Fruit fly (Drosophila melanogaster) whole organism, embryonic: ENCODE data around the gene ct.

Experiments
- Ada2b ChIP-seq: fragments of 200-800 bp; sonication (Bioruptor generic); IDR thresholded peaks from 2 replicates; pipeline ENCODE4 v1.3.6; 2022; ENCODE audit warnings: missing biosample characterization, missing genetic modification characterization
- BEAF-32 ChIP-seq: fragments of 200-800 bp; sonication (Bioruptor generic); optimal IDR thresholded peaks from 3 replicates; lab custom pipeline; 2017; ENCODE audit warnings: missing biosample characterization, missing genetic modification characterization, mild to moderate bottlenecking, moderate library complexity, missing genetic modification reagents
- Bdp1 ChIP-seq: fragments of 200-800 bp; sonication (Bioruptor generic); optimal IDR thresholded peaks from 3 replicates; lab custom pipeline; 2016; ENCODE audit warnings: missing biosample characterization, missing genetic modification characterization
- CG1024 ChIP-seq: fragments of 200-800 bp; sonication (Bioruptor generic); IDR thresholded peaks from 2 replicates; pipeline ENCODE4 v1.3.6; 2022; ENCODE audit warnings: missing biosample characterization, missing genetic modification characterization
- CG11504 ChIP-seq: fragments of 200-800 bp; sonication (Bioruptor generic); optimal IDR thresholded peaks from 3 replicates; lab custom pipeline; 2019; ENCODE audit warnings: missing biosample characterization, mild to moderate bottlenecking, missing genetic modification characterization, moderate library complexity
- CG11696 ChIP-seq: fragments of 200-800 bp; sonication (Bioruptor generic); IDR thresholded peaks from 2 replicates; pipeline ENCODE4 v1.3.6; 2022; ENCODE audit warnings: missing biosample characterization, missing genetic modification characterization
- CG12769 ChIP-seq: fragments of 200-800 bp; sonication (Bioruptor generic); optimal IDR thresholded peaks from 2 replicates; lab custom pipeline; 2019; ENCODE audit warnings: missing biosample characterization, mild to moderate bottlenecking, missing genetic modification characterization, moderate library complexity
- CG14860 ChIP-seq: fragments of 200-800 bp; sonication (Bioruptor generic); IDR thresholded peaks from 3 replicates; pipeline ENCODE4 v1.3.6; 2022; ENCODE audit warnings: missing biosample characterization, missing genetic modification characterization; ENCODE audit not compliant: partially characterized antibody
- CG15073 ChIP-seq: fragments of 200-800 bp; sonication (Bioruptor generic); optimal IDR thresholded peaks from 2 replicates; lab custom pipeline; 2016; ENCODE audit warnings: missing biosample characterization, missing genetic modification characterization
- CG17328 ChIP-seq: fragments of 200-800 bp; sonication (Bioruptor generic); IDR thresholded peaks from 2 replicates; pipeline ENCODE4 v1.3.6; 2022; ENCODE audit warnings: missing biosample characterization, missing genetic modification characterization
- CG17568 ChIP-seq: fragments of 200-800 bp; sonication (Bioruptor generic); optimal IDR thresholded peaks from 2 replicates; lab custom pipeline; 2018; ENCODE audit warnings: missing biosample characterization, mild to moderate bottlenecking, missing genetic modification characterization, moderate library complexity
- CG1792 ChIP-seq: fragments of 200-800 bp; sonication (Bioruptor generic); optimal IDR thresholded peaks from 2 replicates; lab custom pipeline; 2016; ENCODE audit warnings: missing biosample characterization, missing genetic modification characterization
- CG2875 ChIP-seq: fragments of 200-800 bp; sonication (Bioruptor generic); optimal IDR thresholded peaks from 2 replicates; lab custom pipeline; 2017; ENCODE audit warnings: missing biosample characterization, mild to moderate bottlenecking, missing genetic modification characterization, missing genetic modification reagents
- CG31365 ChIP-seq: fragments of 200-800 bp; sonication (Bioruptor generic); optimal IDR thresholded peaks from 2 replicates; lab custom pipeline; 2018; ENCODE audit warnings: missing biosample characterization, mild to moderate bottlenecking, missing genetic modification characterization
- CG31441 ChIP-seq: fragments of 200-800 bp; sonication (Bioruptor generic); IDR thresholded peaks from 2 replicates; pipeline ENCODE4 v1.3.6; 2022; ENCODE audit warnings: missing biosample characterization, missing genetic modification characterization
- CG42726 ChIP-seq: fragments of 200-800 bp; sonication (Bioruptor generic); IDR thresholded peaks from 2 replicates; pipeline ENCODE4 v1.3.6; 2022; ENCODE audit warnings: missing biosample characterization, missing genetic modification characterization; ENCODE audit not compliant: partially characterized antibody
- CG43689 ChIP-seq: fragments of 200-800 bp; sonication (Bioruptor generic); IDR thresholded peaks from 2 replicates; pipeline ENCODE4 v1.3.6; 2022; ENCODE audit warnings: missing biosample characterization, missing genetic modification characterization
- CG4730 ChIP-seq: fragments of 200-800 bp; sonication (Bioruptor generic); IDR thresholded peaks from 2 replicates; pipeline ENCODE4 v1.3.6; 2022; ENCODE audit warnings: missing biosample characterization, missing genetic modification characterization
- CG5180 ChIP-seq: fragments of 200-800 bp; sonication (Bioruptor generic); optimal IDR thresholded peaks from 3 replicates; lab custom pipeline; 2017; ENCODE audit warnings: missing biosample characterization, missing genetic modification characterization, mild to moderate bottlenecking, moderate library complexity, missing genetic modification reagents
- CG7786 ChIP-seq: fragments of 200-800 bp; sonication (Bioruptor generic); optimal IDR thresholded peaks from 2 replicates; lab custom pipeline; 2016; ENCODE audit warnings: missing biosample characterization, missing genetic modification characterization
- CG8290 ChIP-seq, 3 experiments: fragments of 200-800 bp; sonication (Bioruptor generic); optimal IDR thresholded peaks; 2 replicates each; lab custom pipeline; 2016 to 2019; ENCODE audit warnings: missing biosample characterization in 3 of 3, missing genetic modification characterization in 3 of 3, mild to moderate bottlenecking in 2 of 3, moderate library complexity in 1 of 3
- CG9215 ChIP-seq: fragments of 200-800 bp; sonication (Bioruptor generic); IDR thresholded peaks from 2 replicates; pipeline ENCODE4 v1.3.6; 2022; ENCODE audit warnings: missing biosample characterization, missing genetic modification characterization
- Drgx ChIP-seq: fragments of 200-800 bp; sonication (Bioruptor generic); IDR thresholded peaks from 2 replicates; pipeline ENCODE4 v1.3.6; 2022; ENCODE audit warnings: missing biosample characterization, missing genetic modification characterization
- E2f1 ChIP-seq: fragments of 200-800 bp; sonication (Bioruptor generic); IDR thresholded peaks from 2 replicates; pipeline ENCODE4 v1.3.6; 2022; ENCODE audit warnings: missing biosample characterization, missing genetic modification characterization
- E2f2 ChIP-seq: fragments of 200-800 bp; sonication (Bioruptor generic); IDR thresholded peaks from 2 replicates; pipeline ENCODE4 v1.3.6; 2022; ENCODE audit warnings: missing biosample characterization, missing genetic modification characterization
- Hand ChIP-seq: fragments of 200-800 bp; sonication (Bioruptor generic); optimal IDR thresholded peaks from 2 replicates; lab custom pipeline; 2017; ENCODE audit warnings: mild to moderate bottlenecking, missing biosample characterization, missing genetic modification reagents, missing genetic modification characterization
- Hr78 ChIP-seq, 2 experiments: fragments of 200-800 bp in 1 of 2; fragments of >200 bp in 1 of 2; sonication (Bioruptor generic) in 1 of 2; optimal IDR thresholded peaks; 2 replicates each; lab custom pipeline; 2017 to 2019; ENCODE audit warnings: missing biosample characterization in 2 of 2, missing genetic modification characterization in 2 of 2, mild to moderate bottlenecking in 1 of 2, moderate library complexity in 1 of 2
- Lpt ChIP-seq: fragments of >200 bp; optimal IDR thresholded peaks from 2 replicates; lab custom pipeline; 2018; ENCODE audit warnings: missing biosample characterization, missing genetic modification characterization
- NC2β ChIP-seq: fragments of 200-800 bp; sonication (Bioruptor generic); optimal IDR thresholded peaks from 2 replicates; lab custom pipeline; 2016; ENCODE audit warnings: missing biosample characterization, missing genetic modification characterization
- NfI ChIP-seq: fragments of 200-800 bp; sonication (Bioruptor generic); optimal IDR thresholded peaks from 3 replicates; lab custom pipeline; 2018; ENCODE audit warnings: missing biosample characterization, mild to moderate bottlenecking, missing genetic modification characterization, moderate library complexity
- Poxn ChIP-seq: fragments of 200-800 bp; sonication (Bioruptor generic); IDR thresholded peaks from 2 replicates; pipeline ENCODE4 v1.3.6; 2022; ENCODE audit warnings: missing biosample characterization, missing genetic modification characterization
- Vsx1 ChIP-seq: fragments of 200-800 bp; sonication (Bioruptor generic); optimal IDR thresholded peaks from 2 replicates; lab custom pipeline; 2017; ENCODE audit warnings: missing biosample characterization, mild to moderate bottlenecking, missing genetic modification characterization, missing genetic modification reagents
- amos ChIP-seq: fragments of 200-800 bp; sonication (Bioruptor generic); IDR thresholded peaks from 2 replicates; pipeline ENCODE4 v1.3.6; 2022; ENCODE audit warnings: missing biosample characterization, missing genetic modification characterization; ENCODE audit not compliant: partially characterized antibody
- caup ChIP-seq: fragments of 200-800 bp; sonication (Bioruptor generic); optimal IDR thresholded peaks from 3 replicates; lab custom pipeline; 2017; ENCODE audit warnings: missing biosample characterization, mild to moderate bottlenecking, missing genetic modification characterization, moderate library complexity; ENCODE audit not compliant: severe bottlenecking
- cg ChIP-seq: fragments of 200-800 bp; sonication (Bioruptor generic); optimal IDR thresholded peaks from 3 replicates; lab custom pipeline; 2019; ENCODE audit warnings: missing biosample characterization, mild to moderate bottlenecking, missing genetic modification characterization, moderate library complexity
- dmrt11E ChIP-seq: fragments of 200-800 bp; sonication (Bioruptor generic); optimal IDR thresholded peaks from 3 replicates; lab custom pipeline; 2018; ENCODE audit warnings: missing biosample characterization, mild to moderate bottlenecking, missing genetic modification characterization, moderate library complexity
- grn ChIP-seq: fragments of 200-800 bp; sonication (Bioruptor generic); optimal IDR thresholded peaks from 3 replicates; lab custom pipeline; 2017; ENCODE audit warnings: missing biosample characterization, missing genetic modification characterization
- knrl ChIP-seq: fragments of 200-800 bp; sonication (Bioruptor generic); IDR thresholded peaks from 3 replicates; pipeline ENCODE4 v1.3.6; 2022; ENCODE audit warnings: missing biosample characterization, missing genetic modification characterization; ENCODE audit not compliant: partially characterized antibody
- lov ChIP-seq, 2 experiments: fragments of 200-800 bp in 1 of 2; fragments of >200 bp in 1 of 2; sonication (Bioruptor generic) in 1 of 2; IDR thresholded peaks in 1 of 2; optimal IDR thresholded peaks in 1 of 2; 2 replicates in 1 of 2; 3 replicates in 1 of 2; pipeline versions ENCODE4 v1.3.6 to Lab custom; 2017 to 2022; ENCODE audit warnings: missing biosample characterization in 1 of 2, missing genetic modification characterization in 1 of 2
- nom ChIP-seq: fragments of 200-800 bp; sonication (Bioruptor generic); optimal IDR thresholded peaks from 2 replicates; lab custom pipeline; 2017; ENCODE audit warnings: missing biosample characterization, missing genetic modification characterization, mild to moderate bottlenecking, moderate library complexity, missing genetic modification reagents
- oc ChIP-seq: fragments of 200-800 bp; sonication (Bioruptor generic); optimal IDR thresholded peaks from 2 replicates; lab custom pipeline; 2018; ENCODE audit warnings: missing biosample characterization, mild to moderate bottlenecking, missing genetic modification characterization, moderate library complexity
- otp ChIP-seq: fragments of 200-800 bp; sonication (Bioruptor generic); IDR thresholded peaks from 3 replicates; pipeline ENCODE4, ENCODE4 v1.3.6; 2022; ENCODE audit warnings: missing biosample characterization, missing genetic modification characterization
- scrt ChIP-seq: fragments of 200-800 bp; sonication (Bioruptor generic); optimal IDR thresholded peaks from 2 replicates; lab custom pipeline; 2018; ENCODE audit warnings: missing biosample characterization, mild to moderate bottlenecking, missing genetic modification characterization, moderate library complexity
- sim ChIP-seq: fragments of 200-800 bp; sonication (Bioruptor generic); IDR thresholded peaks from 2 replicates; pipeline ENCODE4 v1.3.6; 2022; ENCODE audit warnings: missing biosample characterization, missing genetic modification characterization
- so ChIP-seq: fragments of 200-800 bp; sonication (Bioruptor generic); IDR thresholded peaks from 3 replicates; pipeline ENCODE4 v1.3.6; 2022; ENCODE audit warnings: missing biosample characterization, missing genetic modification characterization
- vnd ChIP-seq: fragments of 200-800 bp; sonication (Bioruptor generic); IDR thresholded peaks from 3 replicates; pipeline ENCODE4 v1.3.6; 2022; ENCODE audit warnings: missing biosample characterization, missing genetic modification characterization; ENCODE audit not compliant: partially characterized antibody
- vvl ChIP-seq: fragments of 200-800 bp; sonication (Bioruptor generic); IDR thresholded peaks from 2 replicates; pipeline ENCODE4 v1.3.6; 2022; ENCODE audit warnings: missing biosample characterization, missing genetic modification characterization

ct gene

DNA sequence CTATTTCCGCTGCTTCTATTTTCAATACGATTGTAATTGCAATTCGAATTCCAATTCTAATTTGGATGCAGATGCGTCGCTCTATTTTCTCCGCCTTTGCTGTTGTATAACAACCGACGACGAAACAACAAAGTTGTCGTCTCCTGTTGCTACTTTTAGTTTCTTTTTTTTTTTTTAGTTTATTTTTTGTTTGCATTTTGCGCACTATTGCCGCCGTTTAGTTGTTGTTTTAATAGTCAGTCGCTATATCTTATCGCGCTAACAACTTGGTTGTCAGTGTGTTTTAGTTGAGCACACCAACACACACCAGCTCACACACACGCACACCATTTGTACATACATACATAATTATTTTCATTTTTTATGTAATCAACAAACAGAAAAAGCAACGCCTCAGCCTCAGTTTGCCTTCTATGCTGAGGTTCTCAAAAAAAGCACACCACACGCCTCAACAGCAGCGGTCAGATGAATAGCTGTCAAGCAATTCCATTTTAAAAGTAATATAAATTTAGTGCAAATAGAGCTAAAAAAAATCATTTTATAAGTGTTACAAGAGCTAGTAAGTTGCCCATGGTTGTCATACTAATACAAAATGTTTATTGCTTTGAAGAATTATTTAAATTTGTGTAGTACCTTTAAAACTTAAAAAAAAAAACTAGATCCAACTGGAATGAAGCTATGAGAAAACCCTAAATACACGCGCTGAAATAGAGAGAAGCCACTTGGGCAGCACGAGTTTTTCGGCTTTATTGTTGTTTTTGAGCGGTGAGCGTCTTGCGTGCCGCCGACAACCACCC, 93.3 kb downstream of the ct start (continued):
- TF ChIP-seq otp (GFP tag; lab: Robert Waterston, UW) (0 out of 3 replicates have a peak, but pooled peaks have one; percentile 23), amos (GFP tag; lab: Robert Waterston, UW) (no peak), caup (GFP tag; lab: Kevin White, UChicago) (peak; percentile 82), dmrt11E (peak; percentile 20), CG11504 (tag; lab: Kevin White, UChicago) (peak; percentile 64), grn (GFP tag; lab: Kevin White, UChicago) (no peak), CG31441 (peak; percentile 82), knrl (GFP tag; lab: Robert Waterston, UW) (no peak), CG1024 (GFP tag; lab: Robert Waterston, UW) (no peak), sim (GFP tag; lab: Robert Waterston, UW) (no peak), CG11696 (GFP tag; lab: Robert Waterston, UW) (peak; percentile 95), Lpt (GFP tag; lab: Kevin White, UChicago) (no peak), vvl (GFP tag; lab: Robert Waterston, UW) (peak; percentile 69), CG42726 (no peak), CG7786 (peak; percentile 49), CG15073 (no peak), CG17568 (GFP tag; lab: Kevin White, UChicago) (peak; percentile 69), Vsx1 (peak; percentile 39), Poxn (no peak), cg (GFP tag; lab: Kevin White, UChicago) (peak; percentile 56), E2f2 (GFP tag; lab: Robert Waterston, UW) (peak; percentile 57), oc (tag; lab: Kevin White, UChicago) (peak; percentile 55), Ada2b (GFP tag; lab: Robert Waterston, UW) (peak; percentile 53; the same call in 1 of the 2 replicates), Hand (GFP tag; lab: Kevin White, UChicago) (peak; percentile 69), CG17328 (GFP tag; lab: Robert Waterston, UW) (peak; percentile 64), Drgx (GFP tag; lab: Robert Waterston, UW) (peak; percentile 28), CG9215 (GFP tag; lab: Robert Waterston, UW) (peak; percentile 68), E2f1 (GFP tag; lab: Robert Waterston, UW) (peak; percentile 51), scrt (GFP tag; lab: Kevin White, UChicago) (peak; percentile 76), CG31365 (tag; lab: Kevin White, UChicago) (no peak), CG5180 (peak; percentile 61), BEAF-32 (no peak), so (0 out of 3 replicates have a peak, but pooled peaks have one; percentile 49), CG2875 (GFP tag; lab: Kevin White, UChicago) (no peak), CG12769 (peak; percentile 58), Hr78 (GFP tag; optimal IDR thresholded peaks at IDR 0.05; lab: Kevin White, UChicago) (no peak), vnd (GFP tag; lab: Robert Waterston, UW) (no peak), CG14860 (GFP tag; lab: Robert Waterston, UW) (no peak), CG1792 (no peak), nom (GFP tag; lab: Kevin White, UChicago) (no peak), CG8290 (GFP tag; optimal IDR thresholded peaks at IDR 0.05; lab: Kevin White, UChicago) (no peak), CG8290 (tag; optimal IDR thresholded peaks at IDR 0.05; lab: Kevin White, UChicago) (peak in 1 of 2 experiments; percentile 63), CG4730 (GFP tag; lab: Robert Waterston, UW) (0 out of 2 replicates have a peak, but pooled peaks have one; percentile 48), Bdp1 (peak; percentile 32), NC2β (GFP tag; lab: Kevin White, UChicago) (no peak), NfI (GFP tag; lab: Kevin White, UChicago) (peak; percentile 75), CG43689 (GFP tag; lab: Robert Waterston, UW) (no peak), lov (optimal IDR thresholded peaks at IDR 0.05; lab: Kevin White, UChicago) (no peak), lov (GFP tag; IDR thresholded peaks at IDR 0.05; lab: Robert Waterston, UW) (no peak)
